Worm (Caenorhabditis elegans) whole organism, L4 larva: ENCODE results near the gene oma-2.

ENCODE experiments used
- D1046.2 ChIP-seq: fragments of 200-800 bp; sonication (Bioruptor generic); IDR thresholded peaks from 2 replicates; pipeline ENCODE4 v1.3.6; 2022; ENCODE audit warnings: missing genetic modification characterization, missing compliant biosample characterization
- F49E8.2 ChIP-seq: sonication (generic microtip); optimal IDR thresholded peaks from 2 replicates; lab custom pipeline; 2016; ENCODE audit warnings: missing compliant biosample characterization, mild to moderate bottlenecking, missing genetic modification characterization, borderline replicate concordance
- R02D3.7 ChIP-seq: fragments of 150-350 bp; sonication (generic microtip); optimal IDR thresholded peaks from 3 replicates; lab custom pipeline; 2014; ENCODE audit warnings: missing biosample characterization, missing genetic modification characterization
- aly-2 ChIP-seq: sonication (generic microtip); optimal IDR thresholded peaks from 2 replicates; lab custom pipeline; 2018; ENCODE audit warnings: missing biosample characterization, missing genetic modification characterization
- egl-27 ChIP-seq: sonication (generic microtip); optimal IDR thresholded peaks from 3 replicates; lab custom pipeline; 2017; ENCODE audit warnings: missing biosample characterization, missing genetic modification reagents, missing genetic modification characterization
- lin-39 ChIP-seq: fragments of 150-350 bp; optimal IDR thresholded peaks from 2 replicates; lab custom pipeline; 2014; ENCODE audit warnings: missing biosample characterization, missing genetic modification reagents, missing genetic modification characterization
- mep-1 ChIP-seq: fragments of 150-350 bp; sonication (generic microtip); optimal IDR thresholded peaks from 3 replicates; lab custom pipeline; 2014; ENCODE audit warnings: missing biosample characterization, missing genetic modification characterization
- mxl-3 ChIP-seq: fragments of 200-800 bp; sonication (Bioruptor generic); optimal IDR thresholded peaks from 2 replicates; lab custom pipeline; 2018; ENCODE audit warnings: mild to moderate bottlenecking, missing genetic modification characterization, missing compliant biosample characterization
- pha-4 ChIP-seq, 2 experiments: fragments of 150-350 bp in 1 of 2; fragments of 200-800 bp in 1 of 2; sonication (Bioruptor generic) in 1 of 2; IDR thresholded peaks in 1 of 2; optimal IDR thresholded peaks in 1 of 2; 2 replicates each; pipeline versions ENCODE4 v1.3.6 to Lab custom; 2014 to 2022; ENCODE audit warnings: missing genetic modification characterization in 2 of 2, missing genetic modification reagents in 2 of 2, missing biosample characterization in 1 of 2, missing compliant biosample characterization in 1 of 2
- saeg-2 ChIP-seq: fragments of 200-800 bp; sonication (Bioruptor generic); IDR thresholded peaks from 2 replicates; pipeline ENCODE4 v1.3.6; 2022; ENCODE audit warnings: missing genetic modification reagents, missing genetic modification characterization, missing compliant biosample characterization

ce11 chrV:8043664-8044063 lies 14.4 kb downstream of the oma-2 start:
- TF ChIP-seq mxl-3, result no peak
- no peak for TF ChIP-seq mep-1
- TF ChIP-seq D1046.2 (GFP tag; lab: Robert Waterston, UW), result no peak
- no peak for TF ChIP-seq R02D3.7 (tag; lab: Kevin White, UChicago)
- no peak for TF ChIP-seq F49E8.2 (tag; lab: Kevin White, UChicago)
- TF ChIP-seq aly-2 (tag; lab: Kevin White, UChicago), result no peak
- no peak for TF ChIP-seq lin-39
- no peak for TF ChIP-seq saeg-2
- TF ChIP-seq pha-4 (GFP tag; IDR thresholded peaks at IDR 0.05; lab: Robert Waterston, UW), result no peak
- no peak for TF ChIP-seq pha-4 (tag; optimal IDR thresholded peaks at IDR 0.05; lab: Kevin White, UChicago)
- no peak for TF ChIP-seq egl-27 (tag; lab: Kevin White, UChicago)
